Fruit fly (Drosophila melanogaster) whole organism, embryonic: ENCODE data around the gene CG12768.
A peak's percentile ranks its signal among the peaks of the same experiment; 100 is the strongest.

Source experiments
- Asciz ChIP-seq: fragments of 200-800 bp; sonication (Bioruptor generic); optimal IDR thresholded peaks from 2 replicates; lab custom pipeline; 2017; ENCODE audit warnings: missing biosample characterization, mild to moderate bottlenecking, missing genetic modification characterization, missing genetic modification reagents
- Atf6 ChIP-seq: fragments of 200-800 bp; sonication (Bioruptor generic); IDR thresholded peaks from 2 replicates; pipeline ENCODE4 v1.3.6; 2022; ENCODE audit warnings: missing biosample characterization, missing genetic modification characterization
- Bgb ChIP-seq: fragments of 200-800 bp; sonication (Bioruptor generic); IDR thresholded peaks from 2 replicates; pipeline ENCODE4 v1.3.6; 2022; ENCODE audit warnings: missing biosample characterization, missing genetic modification characterization; ENCODE audit not compliant: partially characterized antibody
- CG11247 ChIP-seq: fragments of 200-800 bp; sonication (Bioruptor generic); IDR thresholded peaks from 2 replicates; pipeline ENCODE4 v1.3.6; 2022; ENCODE audit warnings: missing biosample characterization, missing genetic modification characterization
- CG11696 ChIP-seq: fragments of 200-800 bp; sonication (Bioruptor generic); IDR thresholded peaks from 2 replicates; pipeline ENCODE4 v1.3.6; 2022; ENCODE audit warnings: missing biosample characterization, missing genetic modification characterization
- CG12104 ChIP-seq: fragments of 200-800 bp; sonication (Bioruptor generic); optimal IDR thresholded peaks from 3 replicates; lab custom pipeline; 2016; ENCODE audit warnings: missing biosample characterization, missing genetic modification characterization
- CG12236 ChIP-seq: fragments of 200-800 bp; sonication (Bioruptor generic); optimal IDR thresholded peaks from 2 replicates; lab custom pipeline; 2016; ENCODE audit warnings: missing biosample characterization, missing genetic modification characterization
- CG12769 ChIP-seq: fragments of 200-800 bp; sonication (Bioruptor generic); optimal IDR thresholded peaks from 2 replicates; lab custom pipeline; 2019; ENCODE audit warnings: missing biosample characterization, mild to moderate bottlenecking, missing genetic modification characterization, moderate library complexity
- CG15073 ChIP-seq: fragments of 200-800 bp; sonication (Bioruptor generic); optimal IDR thresholded peaks from 2 replicates; lab custom pipeline; 2016; ENCODE audit warnings: missing biosample characterization, missing genetic modification characterization
- CG17186 ChIP-seq: fragments of 200-800 bp; sonication (Bioruptor generic); optimal IDR thresholded peaks from 3 replicates; lab custom pipeline; 2017; ENCODE audit warnings: missing biosample characterization, missing genetic modification reagents, missing genetic modification characterization
- CG17361 ChIP-seq: fragments of 200-800 bp; sonication (Bioruptor generic); IDR thresholded peaks from 3 replicates; pipeline ENCODE4 v1.3.6; 2022; ENCODE audit warnings: missing biosample characterization, missing genetic modification characterization
- CG17802 ChIP-seq: fragments of 200-800 bp; sonication (Bioruptor generic); optimal IDR thresholded peaks from 2 replicates; lab custom pipeline; 2018; ENCODE audit warnings: missing biosample characterization, mild to moderate bottlenecking, missing genetic modification characterization, moderate library complexity
- CG2129 ChIP-seq: fragments of 200-800 bp; sonication (Bioruptor generic); IDR thresholded peaks from 2 replicates; pipeline ENCODE4 v1.3.6; 2022; ENCODE audit warnings: missing biosample characterization, missing genetic modification characterization; ENCODE audit not compliant: partially characterized antibody
- CG2889 ChIP-seq: fragments of 200-800 bp; sonication (Bioruptor generic); IDR thresholded peaks from 3 replicates; pipeline ENCODE4 v1.3.6; 2022; ENCODE audit warnings: missing biosample characterization, missing genetic modification characterization
- CG3163 ChIP-seq: fragments of 200-800 bp; sonication (Bioruptor generic); optimal IDR thresholded peaks from 3 replicates; lab custom pipeline; 2016; ENCODE audit warnings: missing biosample characterization, missing genetic modification characterization
- CG32532 ChIP-seq: fragments of 200-800 bp; sonication (Bioruptor generic); IDR thresholded peaks from 2 replicates; pipeline ENCODE4 v1.3.6; 2022; ENCODE audit warnings: missing biosample characterization, missing genetic modification characterization
- CG4404 ChIP-seq: fragments of 200-800 bp; sonication (Bioruptor generic); IDR thresholded peaks from 2 replicates; pipeline ENCODE4 v1.3.6; 2022; ENCODE audit warnings: missing biosample characterization, missing genetic modification characterization
- CG4707 ChIP-seq: fragments of 200-800 bp; sonication (Bioruptor generic); optimal IDR thresholded peaks from 2 replicates; lab custom pipeline; 2018; ENCODE audit warnings: missing biosample characterization, mild to moderate bottlenecking, missing genetic modification characterization, moderate library complexity
- CG4730 ChIP-seq: fragments of 200-800 bp; sonication (Bioruptor generic); IDR thresholded peaks from 2 replicates; pipeline ENCODE4 v1.3.6; 2022; ENCODE audit warnings: missing biosample characterization, missing genetic modification characterization
- CG6175 ChIP-seq: fragments of 200-800 bp; sonication (Bioruptor generic); IDR thresholded peaks from 3 replicates; pipeline ENCODE4 v1.3.6; 2022; ENCODE audit warnings: missing biosample characterization, missing genetic modification characterization
- CG6683 ChIP-seq: fragments of 200-800 bp; sonication (Bioruptor generic); optimal IDR thresholded peaks from 2 replicates; lab custom pipeline; 2017; ENCODE audit warnings: missing biosample characterization, mild to moderate bottlenecking, missing genetic modification characterization, missing genetic modification reagents
- CG7839 ChIP-seq: fragments of 200-800 bp; sonication (Bioruptor generic); optimal IDR thresholded peaks from 3 replicates; lab custom pipeline; 2018; ENCODE audit warnings: missing biosample characterization, mild to moderate bottlenecking, missing genetic modification characterization, moderate library complexity
- CG7928 ChIP-seq: fragments of 200-800 bp; sonication (Bioruptor generic); optimal IDR thresholded peaks from 2 replicates; lab custom pipeline; 2017; ENCODE audit warnings: missing biosample characterization, mild to moderate bottlenecking, missing genetic modification characterization
- Camta ChIP-seq: fragments of 200-800 bp; sonication (Bioruptor generic); optimal IDR thresholded peaks from 2 replicates; lab custom pipeline; 2016; ENCODE audit warnings: missing biosample characterization, missing genetic modification characterization
- Chrac-16 ChIP-seq: fragments of 200-800 bp; sonication (Bioruptor generic); optimal IDR thresholded peaks from 3 replicates; lab custom pipeline; 2016; ENCODE audit warnings: missing biosample characterization, missing genetic modification characterization
- Drgx ChIP-seq: fragments of 200-800 bp; sonication (Bioruptor generic); IDR thresholded peaks from 2 replicates; pipeline ENCODE4 v1.3.6; 2022; ENCODE audit warnings: missing biosample characterization, missing genetic modification characterization
- Fer2 ChIP-seq: fragments of 200-800 bp; sonication (Bioruptor generic); optimal IDR thresholded peaks from 2 replicates; lab custom pipeline; 2018; ENCODE audit warnings: missing biosample characterization, mild to moderate bottlenecking, missing genetic modification characterization, moderate library complexity
- GATAe ChIP-seq: fragments of 200-800 bp; sonication (Bioruptor generic); conservative IDR thresholded peaks from 2 replicates; pipeline ENCODE4 v1.3.6; 2022; ENCODE audit warnings: missing biosample characterization, missing genetic modification characterization
- Jarid2 ChIP-seq: fragments of 200-800 bp; sonication (Bioruptor generic); optimal IDR thresholded peaks from 3 replicates; lab custom pipeline; 2017; ENCODE audit warnings: mild to moderate bottlenecking, missing biosample characterization, missing genetic modification reagents, missing genetic modification characterization
- aop ChIP-seq: fragments of 200-800 bp; sonication (Bioruptor generic); IDR thresholded peaks from 2 replicates; pipeline ENCODE4 v1.3.6; 2022; ENCODE audit warnings: missing biosample characterization, missing genetic modification characterization
- ash1 ChIP-seq: fragments of 200-800 bp; sonication (Bioruptor generic); optimal IDR thresholded peaks from 2 replicates; lab custom pipeline; 2018; ENCODE audit warnings: missing biosample characterization, mild to moderate bottlenecking, missing genetic modification characterization
- chif ChIP-seq, 2 experiments: fragments of 200-800 bp; sonication (Bioruptor generic); optimal IDR thresholded peaks; 3 replicates each; lab custom pipeline; 2016; ENCODE audit warnings: missing biosample characterization in 2 of 2, missing genetic modification characterization in 2 of 2
- chm ChIP-seq: fragments of 200-800 bp; sonication (Bioruptor generic); IDR thresholded peaks from 2 replicates; pipeline ENCODE4 v1.3.6; 2022; ENCODE audit warnings: missing biosample characterization, missing genetic modification characterization
- da ChIP-seq: fragments of 200-800 bp; sonication (Bioruptor generic); optimal IDR thresholded peaks from 2 replicates; lab custom pipeline; 2016; ENCODE audit warnings: missing biosample characterization, missing genetic modification characterization
- dm ChIP-seq: fragments of 200-800 bp; sonication (Bioruptor generic); optimal IDR thresholded peaks from 3 replicates; lab custom pipeline; 2016; ENCODE audit warnings: missing biosample characterization, missing genetic modification characterization
- dpn ChIP-seq, 2 experiments: fragments of 200-800 bp; sonication (Bioruptor generic); optimal IDR thresholded peaks; 3 replicates each; lab custom pipeline; 2016; ENCODE audit warnings: missing biosample characterization in 2 of 2, missing genetic modification characterization in 2 of 2
- esg ChIP-seq: fragments of 200-800 bp; sonication (Bioruptor generic); conservative IDR thresholded peaks from 2 replicates; pipeline ENCODE4 v1.3.6; 2022; ENCODE audit warnings: missing biosample characterization, missing genetic modification characterization
- gt ChIP-seq: fragments of 200-800 bp; sonication (Bioruptor generic); IDR thresholded peaks from 2 replicates; pipeline ENCODE4 v1.3.6; 2022; ENCODE audit warnings: missing biosample characterization, missing genetic modification characterization
- mam ChIP-seq: fragments of 200-800 bp; sonication (Bioruptor generic); optimal IDR thresholded peaks from 3 replicates; lab custom pipeline; 2016; ENCODE audit warnings: missing biosample characterization, missing genetic modification characterization
- nerfin-2 ChIP-seq: fragments of 200-800 bp; sonication (Bioruptor generic); IDR thresholded peaks from 2 replicates; pipeline ENCODE4 v1.3.6; 2022; ENCODE audit warnings: missing biosample characterization, missing genetic modification characterization; ENCODE audit not compliant: partially characterized antibody
- org-1 ChIP-seq: fragments of 200-800 bp; sonication (Bioruptor generic); optimal IDR thresholded peaks from 2 replicates; lab custom pipeline; 2017; ENCODE audit warnings: missing biosample characterization, missing genetic modification characterization
- pfk ChIP-seq: fragments of 200-800 bp; sonication (Bioruptor generic); optimal IDR thresholded peaks from 2 replicates; lab custom pipeline; 2018; ENCODE audit warnings: missing biosample characterization, mild to moderate bottlenecking, missing genetic modification characterization, moderate library complexity
- repo ChIP-seq: fragments of 200-800 bp; sonication (Bioruptor generic); optimal IDR thresholded peaks from 2 replicates; lab custom pipeline; 2016; ENCODE audit warnings: missing biosample characterization, missing genetic modification characterization
- salm ChIP-seq: fragments of 200-800 bp; sonication (Bioruptor generic); optimal IDR thresholded peaks from 2 replicates; lab custom pipeline; 2018; ENCODE audit warnings: missing biosample characterization, mild to moderate bottlenecking, missing genetic modification characterization
- sc ChIP-seq, 3 experiments: fragments of >200 bp in 2 of 3; fragments of 200-800 bp in 1 of 3; sonication (Bioruptor generic) in 1 of 3; optimal IDR thresholded peaks; 2 replicates in 2 of 3; 3 replicates in 1 of 3; lab custom pipeline; 2017; ENCODE audit warnings: mild to moderate bottlenecking in 1 of 3, missing biosample characterization in 1 of 3, missing genetic modification characterization in 1 of 3, missing genetic modification reagents in 1 of 3
- sens-2 ChIP-seq: fragments of 200-800 bp; sonication (Bioruptor generic); IDR thresholded peaks from 2 replicates; pipeline ENCODE4 v1.3.6; 2022; ENCODE audit warnings: missing biosample characterization, missing genetic modification characterization
- seq ChIP-seq: fragments of 200-800 bp; sonication (Bioruptor generic); IDR thresholded peaks from 2 replicates; pipeline ENCODE4 v1.3.6; 2022; ENCODE audit warnings: missing biosample characterization, missing genetic modification characterization
- sim ChIP-seq: fragments of 200-800 bp; sonication (Bioruptor generic); IDR thresholded peaks from 2 replicates; pipeline ENCODE4 v1.3.6; 2022; ENCODE audit warnings: missing biosample characterization, missing genetic modification characterization
- sna ChIP-seq: fragments of 200-800 bp; sonication (Bioruptor generic); IDR thresholded peaks from 2 replicates; pipeline ENCODE4 v1.3.6; 2022; ENCODE audit warnings: missing biosample characterization, missing genetic modification characterization; ENCODE audit not compliant: partially characterized antibody
- sqz ChIP-seq: fragments of 200-800 bp; sonication (Bioruptor generic); optimal IDR thresholded peaks from 3 replicates; lab custom pipeline; 2018; ENCODE audit warnings: missing biosample characterization, mild to moderate bottlenecking, missing genetic modification characterization
- wor ChIP-seq: fragments of 200-800 bp; sonication (Bioruptor generic); IDR thresholded peaks from 2 replicates; pipeline ENCODE4 v1.3.6; 2022; ENCODE audit warnings: missing biosample characterization, missing genetic modification characterization

CG12768 gene

dm6 chr3L:22868070-22868469, 42.2 kb upstream of the CG12768 start, which contains the start of gene EMC4 (continued):
- TF ChIP-seq GATAe, result no peak
- peak; percentile 27; the same call in 1 of the 3 replicates for TF ChIP-seq CG17361 (GFP tag; lab: Robert Waterston, UW)
- TF ChIP-seq CG12104 (GFP tag; lab: Kevin White, UChicago), result no peak
- peak; percentile 53 to 62 for TF ChIP-seq dpn (GFP tag; optimal IDR thresholded peaks at IDR 0.05; lab: Kevin White, UChicago)
- no peak for TF ChIP-seq sim (GFP tag; lab: Robert Waterston, UW)
- TF ChIP-seq CG11247, result peak; percentile 15; the same call in 1 of the 2 replicates
- TF ChIP-seq esg, result no peak
- TF ChIP-seq salm (tag; lab: Kevin White, UChicago), result no peak
- TF ChIP-seq CG6175 (GFP tag; lab: Robert Waterston, UW), result peak; percentile 21; the same call in 1 of the 3 replicates
- peak; percentile 48 for TF ChIP-seq CG17186 (GFP tag; lab: Kevin White, UChicago)
- peak; percentile 21 for TF ChIP-seq sqz
- no peak for TF ChIP-seq aop (GFP tag; lab: Robert Waterston, UW)
- TF ChIP-seq Fer2 (tag; lab: Kevin White, UChicago), result no peak
- no peak for TF ChIP-seq CG4404
- TF ChIP-seq CG15073 (GFP tag; lab: Kevin White, UChicago), result no peak
- TF ChIP-seq CG11696 (GFP tag; lab: Robert Waterston, UW), result no peak
- no peak for TF ChIP-seq da (GFP tag; lab: Kevin White, UChicago)
- no peak for TF ChIP-seq sens-2
- TF ChIP-seq org-1, result no peak
- no peak for TF ChIP-seq wor (GFP tag; lab: Robert Waterston, UW)
- TF ChIP-seq chm (GFP tag; lab: Robert Waterston, UW), result no peak; the same call in 1 of the 2 replicates
- no peak for TF ChIP-seq CG4730 (GFP tag; lab: Robert Waterston, UW)
- TF ChIP-seq CG2889 (GFP tag; lab: Robert Waterston, UW), result no peak
- no peak for TF ChIP-seq CG12236 (GFP tag; lab: Kevin White, UChicago)
- TF ChIP-seq gt, result no peak
- TF ChIP-seq Camta (GFP tag; lab: Kevin White, UChicago), result no peak
- TF ChIP-seq CG6683 (GFP tag; lab: Kevin White, UChicago), result peak; percentile 43
- TF ChIP-seq Drgx (GFP tag; lab: Robert Waterston, UW), result no peak
- TF ChIP-seq mam (GFP tag; lab: Kevin White, UChicago), result peak; percentile 70
- peak; percentile 23; the same call in 1 of the 2 replicates for TF ChIP-seq CG32532 (GFP tag; lab: Robert Waterston, UW)
- peak; percentile 40; the same call in 1 of the 2 replicates for TF ChIP-seq nerfin-2
- TF ChIP-seq CG7839 (tag; lab: Kevin White, UChicago), result peak; percentile 40
- peak; percentile 66 for TF ChIP-seq sna (GFP tag; lab: Robert Waterston, UW)
- no peak for TF ChIP-seq sc (optimal IDR thresholded peaks at IDR 0.05; lab: Kevin White, UChicago)
- no peak for TF ChIP-seq sc (GFP tag; optimal IDR thresholded peaks at IDR 0.05; lab: Kevin White, UChicago)
- peak; percentile 30 for TF ChIP-seq CG12769 (tag; lab: Kevin White, UChicago)
- TF ChIP-seq CG4707 (GFP tag; lab: Kevin White, UChicago), result no peak
- TF ChIP-seq Asciz (GFP tag; lab: Kevin White, UChicago), result no peak
- TF ChIP-seq ash1, result no peak
- peak; percentile 39 for TF ChIP-seq CG3163
- 0 out of 2 replicates have a peak, but pooled peaks have one; percentile 20 for TF ChIP-seq CG2129 (GFP tag; lab: Robert Waterston, UW)
- peak; percentile 22 to 51 for TF ChIP-seq chif (GFP tag; optimal IDR thresholded peaks at IDR 0.05; lab: Kevin White, UChicago)
- TF ChIP-seq dm (GFP tag; lab: Kevin White, UChicago), result peak; percentile 3
- no peak for TF ChIP-seq Atf6 (GFP tag; lab: Robert Waterston, UW)
- TF ChIP-seq repo (GFP tag; lab: Kevin White, UChicago), result peak; percentile 11
- TF ChIP-seq pfk (GFP tag; lab: Kevin White, UChicago), result no peak
- TF ChIP-seq CG17802 (tag; lab: Kevin White, UChicago), result no peak
- peak; percentile 39 for TF ChIP-seq Chrac-16
- no peak for TF ChIP-seq Jarid2 (GFP tag; lab: Kevin White, UChicago)
- no peak for TF ChIP-seq seq
- peak; percentile 80 for TF ChIP-seq Bgb (GFP tag; lab: Robert Waterston, UW)
- no peak for TF ChIP-seq CG7928 (GFP tag; lab: Kevin White, UChicago)
